Fruit fly (Drosophila melanogaster): ENCODE measurements around the gene Oseg4.

DNA sequence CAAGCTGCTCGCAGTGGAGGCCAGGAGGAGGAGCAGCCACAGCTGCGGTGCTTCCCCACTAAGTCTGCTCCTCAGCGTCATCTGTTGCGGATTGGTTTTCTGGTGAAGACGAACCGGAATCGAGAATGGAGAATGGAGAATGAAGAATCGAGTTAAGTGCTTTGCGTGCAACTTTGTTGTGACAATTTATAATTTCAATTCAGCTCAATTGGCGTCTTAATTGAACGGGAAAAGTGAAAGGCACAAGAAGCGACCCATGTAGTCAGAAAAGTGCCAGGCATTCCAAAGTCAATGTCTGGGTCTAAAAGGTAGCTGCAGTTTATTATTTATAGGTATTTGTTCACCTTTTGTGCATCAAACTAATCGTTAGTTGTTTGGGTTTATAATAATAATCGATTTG, 18.7 kb upstream of the Oseg4 start:
- TF ChIP-seq CG8478 (optimal IDR thresholded peaks at IDR 0.05) (no peak), CTCF (optimal IDR thresholded peaks at IDR 0.05) (no peak)

Data from S2 (cell line).